Worm (Caenorhabditis elegans) whole organism, midembryonic: ENCODE measurements around the gene unc-30.

Source experiments
- T22C8.4 ChIP-seq: fragments of 200-800 bp; sonication (Bioruptor generic); IDR thresholded peaks from 2 replicates; pipeline ENCODE4 v1.3.6; 2022; ENCODE audit warnings: missing genetic modification characterization, missing compliant biosample characterization
- flt-1 ChIP-seq: fragments of 200-800 bp; sonication (Bioruptor generic); IDR thresholded peaks from 2 replicates; pipeline ENCODE4 v1.3.6; 2022; ENCODE audit warnings: missing genetic modification characterization, missing compliant biosample characterization
- klf-2 ChIP-seq: fragments of 200-800 bp; sonication (Bioruptor generic); conservative IDR thresholded peaks from 2 replicates; pipeline ENCODE4 v1.3.6; 2022; ENCODE audit warnings: missing genetic modification reagents, missing genetic modification characterization, missing compliant biosample characterization
- med-1 ChIP-seq: sonication (generic microtip); optimal IDR thresholded peaks from 2 replicates; lab custom pipeline; 2017; ENCODE audit warnings: missing genetic modification characterization, mild to moderate bottlenecking, missing compliant biosample characterization, antibody characterized with exemption, missing genetic modification reagents; ENCODE audit not compliant: insufficient read depth
- ref-1 ChIP-seq: fragments of 200-800 bp; sonication (Bioruptor generic); conservative IDR thresholded peaks from 2 replicates; pipeline ENCODE4 v1.3.6; 2022; ENCODE audit warnings: missing genetic modification reagents, missing genetic modification characterization, missing compliant biosample characterization
- tab-1 ChIP-seq: fragments of 200-800 bp; sonication (Bioruptor generic); IDR thresholded peaks from 2 replicates; pipeline ENCODE4 v1.3.6; 2022; ENCODE audit warnings: missing genetic modification characterization, missing compliant biosample characterization
- ztf-23 ChIP-seq: fragments of 200-800 bp; sonication (Bioruptor generic); IDR thresholded peaks from 2 replicates; pipeline ENCODE4 v1.3.6; 2022; ENCODE audit warnings: missing genetic modification reagents, missing genetic modification characterization, missing compliant biosample characterization
- ztf-29 ChIP-seq: fragments of 200-800 bp; sonication (Bioruptor generic); IDR thresholded peaks from 2 replicates; pipeline ENCODE4 v1.3.6; 2022; ENCODE audit warnings: missing genetic modification reagents, missing genetic modification characterization, missing compliant biosample characterization

ce11 chrIV:13090967-13091366 is 27.8 kb upstream of the unc-30 start, which contains the start of gene col-132:
- TF ChIP-seq ref-1 (no peak), T22C8.4 (GFP tag; lab: Robert Waterston, UW) (no peak), med-1 (GFP tag; lab: Kevin White, UChicago) (no peak), ztf-29 (no peak), klf-2 (GFP tag; lab: Robert Waterston, UW) (no peak), ztf-23 (GFP tag; lab: Robert Waterston, UW) (no peak), flt-1 (no peak), tab-1 (GFP tag; lab: Robert Waterston, UW) (no peak)
